Fruit fly (Drosophila melanogaster) whole organism, embryonic: ENCODE measurements around the gene CG14881.

Source experiments
- Atf-2 ChIP-seq: fragments of 200-800 bp; sonication (Bioruptor generic); optimal IDR thresholded peaks from 2 replicates; lab custom pipeline; 2016; ENCODE audit warnings: missing biosample characterization, missing genetic modification characterization
- Atf6 ChIP-seq: fragments of 200-800 bp; sonication (Bioruptor generic); IDR thresholded peaks from 2 replicates; pipeline ENCODE4 v1.3.6; 2022; ENCODE audit warnings: missing biosample characterization, missing genetic modification characterization
- Bgb ChIP-seq: fragments of 200-800 bp; sonication (Bioruptor generic); IDR thresholded peaks from 2 replicates; pipeline ENCODE4 v1.3.6; 2022; ENCODE audit warnings: missing biosample characterization, missing genetic modification characterization; ENCODE audit not compliant: partially characterized antibody
- CG10543 ChIP-seq: fragments of 200-800 bp; sonication (Bioruptor generic); optimal IDR thresholded peaks from 3 replicates; lab custom pipeline; 2017; ENCODE audit warnings: missing biosample characterization, mild to moderate bottlenecking, missing genetic modification characterization, moderate library complexity
- CG11696 ChIP-seq: fragments of 200-800 bp; sonication (Bioruptor generic); IDR thresholded peaks from 2 replicates; pipeline ENCODE4 v1.3.6; 2022; ENCODE audit warnings: missing biosample characterization, missing genetic modification characterization
- CG17568 ChIP-seq: fragments of 200-800 bp; sonication (Bioruptor generic); optimal IDR thresholded peaks from 2 replicates; lab custom pipeline; 2018; ENCODE audit warnings: missing biosample characterization, mild to moderate bottlenecking, missing genetic modification characterization, moderate library complexity
- CG18262 ChIP-seq: fragments of 200-800 bp; optimal IDR thresholded peaks from 3 replicates; lab custom pipeline; 2019; ENCODE audit warnings: missing biosample characterization, mild to moderate bottlenecking, missing genetic modification characterization, moderate library complexity
- CG2202 ChIP-seq: fragments of 200-800 bp; sonication (Bioruptor generic); optimal IDR thresholded peaks from 2 replicates; lab custom pipeline; 2018; ENCODE audit warnings: missing biosample characterization, mild to moderate bottlenecking, missing genetic modification characterization
- CG2875 ChIP-seq: fragments of 200-800 bp; sonication (Bioruptor generic); optimal IDR thresholded peaks from 2 replicates; lab custom pipeline; 2017; ENCODE audit warnings: missing biosample characterization, mild to moderate bottlenecking, missing genetic modification characterization, missing genetic modification reagents
- CG32767 ChIP-seq: fragments of 200-800 bp; sonication (Bioruptor generic); IDR thresholded peaks from 2 replicates; pipeline ENCODE4 v1.3.6; 2022; ENCODE audit warnings: missing biosample characterization, missing genetic modification characterization
- CG33557 ChIP-seq: fragments of 200-800 bp; sonication (Bioruptor generic); optimal IDR thresholded peaks from 2 replicates; lab custom pipeline; 2019; ENCODE audit warnings: missing biosample characterization, mild to moderate bottlenecking, missing genetic modification characterization, moderate library complexity
- CG3726 ChIP-seq: fragments of 200-800 bp; sonication (Bioruptor generic); IDR thresholded peaks from 3 replicates; pipeline ENCODE4, ENCODE4 v1.3.6; 2022; ENCODE audit warnings: missing biosample characterization, missing genetic modification characterization
- CG6689 ChIP-seq: fragments of 200-800 bp; sonication (Bioruptor generic); IDR thresholded peaks from 2 replicates; pipeline ENCODE4 v1.3.6; 2022; ENCODE audit warnings: missing biosample characterization, missing genetic modification characterization
- CG6765 ChIP-seq: fragments of 200-800 bp; sonication (Bioruptor generic); optimal IDR thresholded peaks from 3 replicates; lab custom pipeline; 2017; ENCODE audit warnings: missing biosample characterization, mild to moderate bottlenecking, missing genetic modification characterization
- CG7271 ChIP-seq: fragments of 200-800 bp; sonication (Bioruptor generic); optimal IDR thresholded peaks from 2 replicates; lab custom pipeline; 2018; ENCODE audit warnings: missing biosample characterization, mild to moderate bottlenecking, missing genetic modification characterization, moderate library complexity
- CG8478 ChIP-seq: fragments of >200 bp; optimal IDR thresholded peaks from 2 replicates; lab custom pipeline; 2018
- CG8924 ChIP-seq: fragments of 200-800 bp; optimal IDR thresholded peaks from 3 replicates; lab custom pipeline; 2019; ENCODE audit warnings: missing biosample characterization, mild to moderate bottlenecking, missing genetic modification characterization, moderate library complexity
- CG9727 ChIP-seq: fragments of 200-800 bp; sonication (Bioruptor generic); optimal IDR thresholded peaks from 3 replicates; lab custom pipeline; 2017; ENCODE audit warnings: missing biosample characterization, mild to moderate bottlenecking, missing genetic modification characterization
- CoRest ChIP-seq: fragments of 200-800 bp; sonication (Bioruptor generic); optimal IDR thresholded peaks from 3 replicates; lab custom pipeline; 2018; ENCODE audit warnings: missing biosample characterization, mild to moderate bottlenecking, missing genetic modification characterization, moderate library complexity
- E2f2 ChIP-seq: fragments of 200-800 bp; sonication (Bioruptor generic); IDR thresholded peaks from 2 replicates; pipeline ENCODE4 v1.3.6; 2022; ENCODE audit warnings: missing biosample characterization, missing genetic modification characterization
- Hmx ChIP-seq: fragments of 200-800 bp; sonication (Bioruptor generic); optimal IDR thresholded peaks from 2 replicates; lab custom pipeline; 2016; ENCODE audit warnings: missing biosample characterization, missing genetic modification characterization
- Hr39 ChIP-seq: fragments of >200 bp; optimal IDR thresholded peaks from 2 replicates; lab custom pipeline; 2017
- Lpt ChIP-seq: fragments of >200 bp; optimal IDR thresholded peaks from 2 replicates; lab custom pipeline; 2018; ENCODE audit warnings: missing biosample characterization, missing genetic modification characterization
- MESR4 ChIP-seq: fragments of 200-800 bp; sonication (Bioruptor generic); optimal IDR thresholded peaks from 2 replicates; lab custom pipeline; 2018; ENCODE audit warnings: missing biosample characterization, mild to moderate bottlenecking, missing genetic modification characterization, moderate library complexity
- Optix ChIP-seq: fragments of 200-800 bp; sonication (Bioruptor generic); IDR thresholded peaks from 3 replicates; pipeline ENCODE4 v1.3.6; 2022; ENCODE audit warnings: missing biosample characterization, missing genetic modification characterization
- Rfx ChIP-seq: fragments of 200-800 bp; sonication (Bioruptor generic); IDR thresholded peaks from 2 replicates; pipeline ENCODE4 v1.3.6; 2022; ENCODE audit warnings: missing biosample characterization, missing genetic modification characterization
- Rx ChIP-seq: fragments of 200-800 bp; sonication (Bioruptor generic); IDR thresholded peaks from 2 replicates; pipeline ENCODE4 v1.3.6; 2022; ENCODE audit warnings: missing biosample characterization, missing genetic modification characterization
- Six4 ChIP-seq: fragments of 200-800 bp; sonication (Bioruptor generic); optimal IDR thresholded peaks from 2 replicates; lab custom pipeline; 2016; ENCODE audit warnings: missing biosample characterization, missing genetic modification characterization
- Sox102F ChIP-seq: fragments of 200-800 bp; sonication (Bioruptor generic); optimal IDR thresholded peaks from 2 replicates; lab custom pipeline; 2018; ENCODE audit warnings: missing biosample characterization, mild to moderate bottlenecking, missing genetic modification characterization, moderate library complexity
- ap ChIP-seq: fragments of 200-800 bp; sonication (Bioruptor generic); IDR thresholded peaks from 2 replicates; pipeline ENCODE4 v1.3.6; 2022; ENCODE audit warnings: missing biosample characterization, missing genetic modification characterization
- bbx ChIP-seq: fragments of 200-800 bp; sonication (Bioruptor generic); IDR thresholded peaks from 2 replicates; pipeline ENCODE4 v1.3.6; 2022; ENCODE audit warnings: missing biosample characterization, missing genetic modification characterization; ENCODE audit not compliant: partially characterized antibody
- caup ChIP-seq: fragments of 200-800 bp; sonication (Bioruptor generic); optimal IDR thresholded peaks from 3 replicates; lab custom pipeline; 2017; ENCODE audit warnings: missing biosample characterization, mild to moderate bottlenecking, missing genetic modification characterization, moderate library complexity; ENCODE audit not compliant: severe bottlenecking
- crc ChIP-seq: fragments of 200-800 bp; sonication (Bioruptor generic); optimal IDR thresholded peaks from 2 replicates; lab custom pipeline; 2016; ENCODE audit warnings: missing biosample characterization, missing genetic modification characterization
- da ChIP-seq: fragments of 200-800 bp; sonication (Bioruptor generic); optimal IDR thresholded peaks from 2 replicates; lab custom pipeline; 2016; ENCODE audit warnings: missing biosample characterization, missing genetic modification characterization
- gro ChIP-seq: fragments of 200-800 bp; sonication (Bioruptor generic); optimal IDR thresholded peaks from 2 replicates; lab custom pipeline; 2016; ENCODE audit warnings: missing biosample characterization, missing genetic modification characterization
- kah ChIP-seq: fragments of 200-800 bp; sonication (Bioruptor generic); optimal IDR thresholded peaks from 2 replicates; lab custom pipeline; 2018; ENCODE audit warnings: missing biosample characterization, mild to moderate bottlenecking, missing genetic modification characterization
- lilli ChIP-seq: fragments of 200-800 bp; sonication (Bioruptor generic); optimal IDR thresholded peaks from 3 replicates; lab custom pipeline; 2016; ENCODE audit warnings: missing biosample characterization, missing genetic modification characterization
- mld ChIP-seq: fragments of 200-800 bp; sonication (Bioruptor generic); IDR thresholded peaks from 3 replicates; pipeline ENCODE4 v1.3.6; 2022; ENCODE audit warnings: missing biosample characterization, missing genetic modification characterization; ENCODE audit not compliant: partially characterized antibody
- nerfin-2 ChIP-seq: fragments of 200-800 bp; sonication (Bioruptor generic); IDR thresholded peaks from 2 replicates; pipeline ENCODE4 v1.3.6; 2022; ENCODE audit warnings: missing biosample characterization, missing genetic modification characterization; ENCODE audit not compliant: partially characterized antibody
- org-1 ChIP-seq: fragments of 200-800 bp; sonication (Bioruptor generic); optimal IDR thresholded peaks from 2 replicates; lab custom pipeline; 2017; ENCODE audit warnings: missing biosample characterization, missing genetic modification characterization
- pum ChIP-seq: fragments of 200-800 bp; sonication (Bioruptor generic); optimal IDR thresholded peaks from 2 replicates; lab custom pipeline; 2016; ENCODE audit warnings: missing biosample characterization, missing genetic modification characterization
- pzg ChIP-seq: fragments of 200-800 bp; sonication (Bioruptor generic); optimal IDR thresholded peaks from 3 replicates; lab custom pipeline; 2018; ENCODE audit warnings: missing biosample characterization, mild to moderate bottlenecking, missing genetic modification characterization, moderate library complexity
- sima ChIP-seq: fragments of 200-800 bp; sonication (Bioruptor generic); optimal IDR thresholded peaks from 2 replicates; lab custom pipeline; 2016; ENCODE audit warnings: missing biosample characterization, missing genetic modification characterization
- slou ChIP-seq: fragments of 200-800 bp; sonication (Bioruptor generic); optimal IDR thresholded peaks from 3 replicates; lab custom pipeline; 2016; ENCODE audit warnings: missing biosample characterization, missing genetic modification characterization
- stwl ChIP-seq: fragments of 200-800 bp; sonication (Bioruptor generic); optimal IDR thresholded peaks from 3 replicates; lab custom pipeline; 2018; ENCODE audit warnings: missing biosample characterization, mild to moderate bottlenecking, missing genetic modification characterization, moderate library complexity
- sug ChIP-seq: fragments of 200-800 bp; optimal IDR thresholded peaks from 2 replicates; lab custom pipeline; 2019; ENCODE audit warnings: missing biosample characterization, mild to moderate bottlenecking, missing genetic modification characterization, moderate library complexity
- tna ChIP-seq: fragments of 200-800 bp; sonication (Bioruptor generic); IDR thresholded peaks from 2 replicates; pipeline ENCODE4 v1.3.6; 2022; ENCODE audit warnings: missing biosample characterization, missing genetic modification characterization; ENCODE audit not compliant: partially characterized antibody
- vfl ChIP-seq: fragments of 200-800 bp; sonication (Bioruptor generic); optimal IDR thresholded peaks from 2 replicates; lab custom pipeline; 2016; ENCODE audit warnings: missing biosample characterization, missing genetic modification characterization
- vvl ChIP-seq: fragments of 200-800 bp; sonication (Bioruptor generic); IDR thresholded peaks from 2 replicates; pipeline ENCODE4 v1.3.6; 2022; ENCODE audit warnings: missing biosample characterization, missing genetic modification characterization
- wdn ChIP-seq: fragments of 200-800 bp; sonication (Bioruptor generic); IDR thresholded peaks from 2 replicates; pipeline ENCODE4 v1.3.6; 2022; ENCODE audit warnings: missing biosample characterization, missing genetic modification characterization

CG14881 gene

DNA sequence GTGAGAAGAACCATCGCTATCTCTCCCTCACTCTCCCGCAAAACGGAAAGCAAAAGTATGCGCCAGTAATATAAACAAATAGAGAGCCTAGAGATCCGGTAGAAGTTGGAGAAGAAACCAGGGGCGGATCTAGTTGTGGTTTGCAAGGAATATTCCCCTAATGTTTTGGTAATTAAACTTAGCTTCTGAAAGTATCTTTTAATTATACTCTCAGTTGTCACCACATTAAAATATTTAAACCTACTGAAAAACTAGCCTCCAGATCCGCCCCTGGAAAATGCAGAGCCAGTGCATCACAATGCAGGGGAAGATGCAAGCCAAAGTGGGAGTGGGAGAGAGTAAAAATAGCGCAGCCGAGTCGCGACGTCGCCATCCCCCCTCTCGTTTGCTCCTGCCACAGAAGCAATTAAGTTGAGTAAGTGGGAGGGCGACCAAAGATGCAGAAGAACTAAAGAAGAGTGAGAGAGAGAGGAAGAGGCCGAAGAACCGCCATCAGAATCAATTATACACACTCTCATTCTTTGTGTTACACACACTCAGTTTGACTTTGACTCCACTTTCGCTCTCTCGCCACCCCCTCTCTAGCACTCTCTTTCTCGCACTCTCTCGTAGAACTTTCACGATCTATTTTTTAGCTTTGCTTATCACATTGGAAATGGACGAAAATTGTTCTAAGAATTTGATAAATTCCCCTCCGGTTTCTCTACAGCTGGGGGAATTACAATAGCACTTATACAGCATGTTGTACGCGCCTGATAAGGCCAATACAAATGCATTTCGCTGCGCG, 14.7 kb downstream of the CG14881 start (continued):
- no peak for TF ChIP-seq mld (GFP tag; lab: Robert Waterston, UW)
- no peak for TF ChIP-seq Hr39 (lab: Kevin White, UChicago)
- peak; percentile 90 for TF ChIP-seq ap (GFP tag; lab: Robert Waterston, UW)
- TF ChIP-seq org-1: peak; percentile 88
- peak; percentile 98 for TF ChIP-seq CG33557 (GFP tag; lab: Kevin White, UChicago)
- peak; percentile 93 for TF ChIP-seq CG2875 (GFP tag; lab: Kevin White, UChicago)
- TF ChIP-seq stwl (tag; lab: Kevin White, UChicago): peak; percentile 59
- no peak for TF ChIP-seq nerfin-2 (GFP tag; lab: Robert Waterston, UW)
- TF ChIP-seq caup (GFP tag; lab: Kevin White, UChicago): peak; percentile 74
- TF ChIP-seq vvl (GFP tag; lab: Robert Waterston, UW): peak; percentile 97
- TF ChIP-seq vfl (GFP tag; lab: Kevin White, UChicago): peak; percentile 51
- TF ChIP-seq Rx (GFP tag; lab: Robert Waterston, UW): peak; percentile 95
- no peak for TF ChIP-seq Lpt (GFP tag; lab: Kevin White, UChicago)
- peak; percentile 89 for TF ChIP-seq CG2202 (tag; lab: Kevin White, UChicago)
- peak; percentile 56 for TF ChIP-seq bbx
- TF ChIP-seq Atf-2 (GFP tag; lab: Kevin White, UChicago): peak; percentile 87
- peak; percentile 72 for TF ChIP-seq CG17568 (GFP tag; lab: Kevin White, UChicago)
- TF ChIP-seq kah (GFP tag; lab: Kevin White, UChicago): peak; percentile 90
- peak; percentile 68 for TF ChIP-seq Bgb (GFP tag; lab: Robert Waterston, UW)
- peak; percentile 97 for TF ChIP-seq Sox102F (GFP tag; lab: Kevin White, UChicago)
- peak; percentile 80 for TF ChIP-seq da (GFP tag; lab: Kevin White, UChicago)
- peak; percentile 96 for TF ChIP-seq pum
- peak; percentile 80 for TF ChIP-seq wdn (GFP tag; lab: Robert Waterston, UW)
- peak; percentile 77 for TF ChIP-seq sima (GFP tag; lab: Kevin White, UChicago)
- peak; percentile 89 for TF ChIP-seq lilli
- TF ChIP-seq CG32767 (GFP tag; lab: Robert Waterston, UW): peak; percentile 88
- no peak for TF ChIP-seq CG8478 (lab: Kevin White, UChicago)
- TF ChIP-seq CG9727: peak; percentile 92
- TF ChIP-seq Optix (GFP tag; lab: Robert Waterston, UW): peak; percentile 94
- TF ChIP-seq tna: no peak
- peak; percentile 59 for TF ChIP-seq CG7271
- TF ChIP-seq gro (GFP tag; lab: Kevin White, UChicago): peak; percentile 74
- TF ChIP-seq sug (tag; lab: Kevin White, UChicago): peak; percentile 64
- TF ChIP-seq CG3726 (GFP tag; lab: Robert Waterston, UW): peak; percentile 92; the same call in 2 of the 3 replicates
- peak; percentile 72 for TF ChIP-seq Atf6 (GFP tag; lab: Robert Waterston, UW)
- TF ChIP-seq Rfx (GFP tag; lab: Robert Waterston, UW): peak; percentile 90
- peak; percentile 73 for TF ChIP-seq CG10543 (GFP tag; lab: Kevin White, UChicago)
- peak; percentile 52; the same call in 1 of the 2 replicates for TF ChIP-seq E2f2 (GFP tag; lab: Robert Waterston, UW)
- peak; percentile 77 for TF ChIP-seq CG11696 (GFP tag; lab: Robert Waterston, UW)
- TF ChIP-seq MESR4 (GFP tag; lab: Kevin White, UChicago): peak; percentile 19
- peak; percentile 34 for TF ChIP-seq Hmx
- TF ChIP-seq pzg: no peak
- TF ChIP-seq CG6689 (GFP tag; lab: Robert Waterston, UW): peak; percentile 93
- no peak for TF ChIP-seq CG6765 (GFP tag; lab: Kevin White, UChicago)
- peak; percentile 43 for TF ChIP-seq slou (GFP tag; lab: Kevin White, UChicago)
- peak; percentile 97 for TF ChIP-seq CG18262
- TF ChIP-seq CoRest: peak; percentile 95
- peak; percentile 95 for TF ChIP-seq CG8924 (tag; lab: Kevin White, UChicago)
- TF ChIP-seq crc (GFP tag; lab: Kevin White, UChicago): peak; percentile 84
- TF ChIP-seq Six4: peak; percentile 93
